Fruit fly (Drosophila melanogaster) whole organism, embryonic: ENCODE measurements around the gene sick.

Experiments used
- BEAF-32 ChIP-seq: fragments of 200-800 bp; sonication (Bioruptor generic); optimal IDR thresholded peaks from 3 replicates; lab custom pipeline; 2017; ENCODE audit warnings: missing biosample characterization, missing genetic modification characterization, mild to moderate bottlenecking, moderate library complexity, missing genetic modification reagents
- CG10979 ChIP-seq: fragments of 200-800 bp; sonication (Bioruptor generic); optimal IDR thresholded peaks from 2 replicates; lab custom pipeline; 2018; ENCODE audit warnings: missing biosample characterization, mild to moderate bottlenecking, missing genetic modification characterization, moderate library complexity
- CG11696 ChIP-seq: fragments of 200-800 bp; sonication (Bioruptor generic); IDR thresholded peaks from 2 replicates; pipeline ENCODE4 v1.3.6; 2022; ENCODE audit warnings: missing biosample characterization, missing genetic modification characterization
- CG12071 ChIP-seq: fragments of 200-800 bp; sonication (Bioruptor generic); optimal IDR thresholded peaks from 3 replicates; lab custom pipeline; 2018; ENCODE audit warnings: missing biosample characterization, mild to moderate bottlenecking, missing genetic modification characterization
- CG12299 ChIP-seq: fragments of 200-800 bp; sonication (Bioruptor generic); optimal IDR thresholded peaks from 2 replicates; lab custom pipeline; 2018; ENCODE audit warnings: missing biosample characterization, mild to moderate bottlenecking, missing genetic modification characterization
- CG13894 ChIP-seq: fragments of 200-800 bp; sonication (Bioruptor generic); optimal IDR thresholded peaks from 3 replicates; lab custom pipeline; 2018; ENCODE audit warnings: missing biosample characterization, mild to moderate bottlenecking, missing genetic modification characterization, moderate library complexity
- CG14441 ChIP-seq: fragments of 200-800 bp; sonication (Bioruptor generic); IDR thresholded peaks from 2 replicates; pipeline ENCODE4 v1.3.6; 2022; ENCODE audit warnings: missing biosample characterization, missing genetic modification characterization
- CG14965 ChIP-seq: fragments of 200-800 bp; sonication (Bioruptor generic); optimal IDR thresholded peaks from 2 replicates; lab custom pipeline; 2016; ENCODE audit warnings: missing biosample characterization, missing genetic modification characterization, borderline replicate concordance
- CG17361 ChIP-seq: fragments of 200-800 bp; sonication (Bioruptor generic); IDR thresholded peaks from 3 replicates; pipeline ENCODE4 v1.3.6; 2022; ENCODE audit warnings: missing biosample characterization, missing genetic modification characterization
- CG2120 ChIP-seq: fragments of 200-800 bp; sonication (Bioruptor generic); optimal IDR thresholded peaks from 3 replicates; lab custom pipeline; 2016; ENCODE audit warnings: missing biosample characterization, missing genetic modification characterization
- CG2199 ChIP-seq: fragments of 200-800 bp; sonication (Bioruptor generic); IDR thresholded peaks from 3 replicates; pipeline ENCODE4 v1.3.6; 2022; ENCODE audit warnings: missing biosample characterization, missing genetic modification characterization
- CG2202 ChIP-seq: fragments of 200-800 bp; sonication (Bioruptor generic); optimal IDR thresholded peaks from 2 replicates; lab custom pipeline; 2018; ENCODE audit warnings: missing biosample characterization, mild to moderate bottlenecking, missing genetic modification characterization
- CG32767 ChIP-seq: fragments of 200-800 bp; sonication (Bioruptor generic); IDR thresholded peaks from 2 replicates; pipeline ENCODE4 v1.3.6; 2022; ENCODE audit warnings: missing biosample characterization, missing genetic modification characterization
- CG33557 ChIP-seq: fragments of 200-800 bp; sonication (Bioruptor generic); optimal IDR thresholded peaks from 2 replicates; lab custom pipeline; 2019; ENCODE audit warnings: missing biosample characterization, mild to moderate bottlenecking, missing genetic modification characterization, moderate library complexity
- CG34376 ChIP-seq: fragments of 200-800 bp; sonication (Bioruptor generic); optimal IDR thresholded peaks from 2 replicates; lab custom pipeline; 2018; ENCODE audit warnings: missing biosample characterization, mild to moderate bottlenecking, missing genetic modification characterization
- CG6854 ChIP-seq: fragments of 200-800 bp; sonication (Bioruptor generic); optimal IDR thresholded peaks from 3 replicates; lab custom pipeline; 2017; ENCODE audit warnings: missing biosample characterization, mild to moderate bottlenecking, missing genetic modification characterization
- CG8089 ChIP-seq: fragments of 200-800 bp; sonication (Bioruptor generic); optimal IDR thresholded peaks from 3 replicates; lab custom pipeline; 2016; ENCODE audit warnings: missing biosample characterization, missing genetic modification characterization
- CG8290 ChIP-seq, 3 experiments: fragments of 200-800 bp; sonication (Bioruptor generic); optimal IDR thresholded peaks; 2 replicates each; lab custom pipeline; 2016 to 2019; ENCODE audit warnings: missing biosample characterization in 3 of 3, missing genetic modification characterization in 3 of 3, mild to moderate bottlenecking in 2 of 3, moderate library complexity in 1 of 3
- Chrac-16 ChIP-seq: fragments of 200-800 bp; sonication (Bioruptor generic); optimal IDR thresholded peaks from 3 replicates; lab custom pipeline; 2016; ENCODE audit warnings: missing biosample characterization, missing genetic modification characterization
- CkIIα-i1 ChIP-seq: fragments of 200-800 bp; sonication (Bioruptor generic); IDR thresholded peaks from 2 replicates; pipeline ENCODE4 v1.3.6; 2022; ENCODE audit warnings: missing biosample characterization, missing genetic modification characterization
- CrebB ChIP-seq: fragments of 200-800 bp; sonication (Bioruptor generic); optimal IDR thresholded peaks from 3 replicates; lab custom pipeline; 2018; ENCODE audit warnings: missing biosample characterization, mild to moderate bottlenecking, missing genetic modification characterization
- Fer3 ChIP-seq: fragments of 200-800 bp; sonication (Bioruptor generic); optimal IDR thresholded peaks from 2 replicates; lab custom pipeline; 2018; ENCODE audit warnings: missing biosample characterization, mild to moderate bottlenecking, missing genetic modification characterization, moderate library complexity
- GATAe ChIP-seq: fragments of 200-800 bp; sonication (Bioruptor generic); conservative IDR thresholded peaks from 2 replicates; pipeline ENCODE4 v1.3.6; 2022; ENCODE audit warnings: missing biosample characterization, missing genetic modification characterization
- Hr51 ChIP-seq, 2 experiments: fragments of 200-800 bp; sonication (Bioruptor generic); optimal IDR thresholded peaks; 2 replicates in 1 of 2; 3 replicates in 1 of 2; lab custom pipeline; 2016 to 2018; ENCODE audit warnings: missing biosample characterization in 2 of 2, missing genetic modification characterization in 2 of 2, mild to moderate bottlenecking in 1 of 2, moderate library complexity in 1 of 2
- Hr78 ChIP-seq, 2 experiments: fragments of 200-800 bp in 1 of 2; fragments of >200 bp in 1 of 2; sonication (Bioruptor generic) in 1 of 2; optimal IDR thresholded peaks; 2 replicates each; lab custom pipeline; 2017 to 2019; ENCODE audit warnings: missing biosample characterization in 2 of 2, missing genetic modification characterization in 2 of 2, mild to moderate bottlenecking in 1 of 2, moderate library complexity in 1 of 2
- PHDP ChIP-seq: fragments of 200-800 bp; sonication (Bioruptor generic); optimal IDR thresholded peaks from 3 replicates; lab custom pipeline; 2018; ENCODE audit warnings: missing biosample characterization, mild to moderate bottlenecking, missing genetic modification characterization, moderate library complexity
- Sox100B ChIP-seq: fragments of 200-800 bp; sonication (Bioruptor generic); optimal IDR thresholded peaks from 3 replicates; lab custom pipeline; 2018; ENCODE audit warnings: missing biosample characterization, mild to moderate bottlenecking, missing genetic modification characterization
- Vsx1 ChIP-seq: fragments of 200-800 bp; sonication (Bioruptor generic); optimal IDR thresholded peaks from 2 replicates; lab custom pipeline; 2017; ENCODE audit warnings: missing biosample characterization, mild to moderate bottlenecking, missing genetic modification characterization, missing genetic modification reagents
- ab ChIP-seq: fragments of 200-800 bp; sonication (Bioruptor generic); optimal IDR thresholded peaks from 2 replicates; lab custom pipeline; 2016; ENCODE audit warnings: missing biosample characterization, missing genetic modification characterization
- ato ChIP-seq: fragments of 200-800 bp; sonication (Bioruptor generic); IDR thresholded peaks from 2 replicates; pipeline ENCODE4 v1.3.6; 2022; ENCODE audit warnings: missing biosample characterization, missing genetic modification characterization; ENCODE audit not compliant: partially characterized antibody
- bcd ChIP-seq: fragments of 200-800 bp; sonication (Bioruptor generic); optimal IDR thresholded peaks from 2 replicates; lab custom pipeline; 2017; ENCODE audit warnings: missing biosample characterization, mild to moderate bottlenecking, missing genetic modification characterization
- bigmax ChIP-seq: fragments of 200-800 bp; sonication (Bioruptor generic); optimal IDR thresholded peaks from 2 replicates; lab custom pipeline; 2018; ENCODE audit warnings: missing biosample characterization, mild to moderate bottlenecking, missing genetic modification characterization
- chn ChIP-seq: fragments of 200-800 bp; sonication (Bioruptor generic); optimal IDR thresholded peaks from 2 replicates; lab custom pipeline; 2016; ENCODE audit warnings: missing biosample characterization, missing genetic modification characterization
- ci ChIP-seq: fragments of 200-800 bp; sonication (Bioruptor generic); IDR thresholded peaks from 3 replicates; pipeline ENCODE4 v1.3.6; 2022; ENCODE audit warnings: missing biosample characterization, missing genetic modification characterization
- corto ChIP-seq: fragments of 200-800 bp; sonication (Bioruptor generic); optimal IDR thresholded peaks from 2 replicates; lab custom pipeline; 2016; ENCODE audit warnings: missing biosample characterization, mild to moderate bottlenecking, missing genetic modification characterization, moderate library complexity
- crp ChIP-seq, 2 experiments: fragments of 200-800 bp; sonication (Bioruptor generic); optimal IDR thresholded peaks; 2 replicates in 1 of 2; 3 replicates in 1 of 2; lab custom pipeline; 2017; ENCODE audit warnings: missing biosample characterization in 2 of 2, missing genetic modification characterization in 2 of 2, mild to moderate bottlenecking in 1 of 2, moderate library complexity in 1 of 2
- dmrt99B ChIP-seq: fragments of 200-800 bp; sonication (Bioruptor generic); optimal IDR thresholded peaks from 2 replicates; lab custom pipeline; 2018; ENCODE audit warnings: missing biosample characterization, mild to moderate bottlenecking, missing genetic modification characterization, moderate library complexity
- exex ChIP-seq: fragments of 200-800 bp; sonication (Bioruptor generic); optimal IDR thresholded peaks from 4 replicates; lab custom pipeline; 2018; ENCODE audit warnings: missing biosample characterization, mild to moderate bottlenecking, missing genetic modification characterization, moderate library complexity
- gem ChIP-seq: fragments of 200-800 bp; sonication (Bioruptor generic); optimal IDR thresholded peaks from 2 replicates; lab custom pipeline; 2019; ENCODE audit warnings: missing biosample characterization, mild to moderate bottlenecking, missing genetic modification characterization, moderate library complexity
- grau ChIP-seq: fragments of 200-800 bp; optimal IDR thresholded peaks from 3 replicates; lab custom pipeline; 2019; ENCODE audit warnings: missing biosample characterization, mild to moderate bottlenecking, missing genetic modification characterization, moderate library complexity
- grn ChIP-seq: fragments of 200-800 bp; sonication (Bioruptor generic); optimal IDR thresholded peaks from 3 replicates; lab custom pipeline; 2017; ENCODE audit warnings: missing biosample characterization, missing genetic modification characterization
- odd ChIP-seq: fragments of 200-800 bp; sonication (Bioruptor generic); optimal IDR thresholded peaks from 2 replicates; lab custom pipeline; 2017; ENCODE audit warnings: missing biosample characterization, mild to moderate bottlenecking, missing genetic modification characterization
- p53 ChIP-seq: fragments of 200-800 bp; sonication (Bioruptor generic); optimal IDR thresholded peaks from 2 replicates; lab custom pipeline; 2016; ENCODE audit warnings: missing biosample characterization, missing genetic modification characterization
- sens-2 ChIP-seq: fragments of 200-800 bp; sonication (Bioruptor generic); IDR thresholded peaks from 2 replicates; pipeline ENCODE4 v1.3.6; 2022; ENCODE audit warnings: missing biosample characterization, missing genetic modification characterization
- sug ChIP-seq: fragments of 200-800 bp; optimal IDR thresholded peaks from 2 replicates; lab custom pipeline; 2019; ENCODE audit warnings: missing biosample characterization, mild to moderate bottlenecking, missing genetic modification characterization, moderate library complexity
- tin ChIP-seq: fragments of 200-800 bp; sonication (Bioruptor generic); optimal IDR thresholded peaks from 3 replicates; lab custom pipeline; 2016; ENCODE audit warnings: missing biosample characterization, missing genetic modification characterization
- tio ChIP-seq: fragments of 200-800 bp; sonication (Bioruptor generic); optimal IDR thresholded peaks from 2 replicates; lab custom pipeline; 2017; ENCODE audit warnings: missing biosample characterization, missing genetic modification characterization, inconsistent platforms
- twi ChIP-seq: fragments of 200-800 bp; optimal IDR thresholded peaks from 2 replicates; lab custom pipeline; 2019; ENCODE audit warnings: missing biosample characterization, mild to moderate bottlenecking, missing genetic modification characterization, moderate library complexity

Gene sick

dm6 chr2L:19949600-19949999 lies 153.4 kb downstream of the sick start (continued):
- TF ChIP-seq ci (GFP tag; lab: Robert Waterston, UW) (0 out of 3 replicates have a peak, but pooled peaks have one; percentile 36), crp (GFP tag; optimal IDR thresholded peaks at IDR 0.05; lab: Kevin White, UChicago) (no peak), Chrac-16 (no peak), CG12299 (tag; lab: Kevin White, UChicago) (no peak), CG11696 (no peak), CG6854 (GFP tag; lab: Kevin White, UChicago) (no peak), CG13894 (tag; lab: Kevin White, UChicago) (no peak), gem (peak; percentile 31), BEAF-32 (GFP tag; lab: Kevin White, UChicago) (no peak), CG14965 (GFP tag; lab: Kevin White, UChicago) (peak; percentile 10), Fer3 (tag; lab: Kevin White, UChicago) (no peak), PHDP (tag; lab: Kevin White, UChicago) (no peak), bigmax (GFP tag; lab: Kevin White, UChicago) (no peak), CrebB (tag; lab: Kevin White, UChicago) (no peak), CG14441 (GFP tag; lab: Robert Waterston, UW) (no peak), CG10979 (no peak), sug (tag; lab: Kevin White, UChicago) (no peak), CG8089 (GFP tag; lab: Kevin White, UChicago) (peak; percentile 39), CG12071 (GFP tag; lab: Kevin White, UChicago) (no peak), Vsx1 (GFP tag; lab: Kevin White, UChicago) (no peak), ato (GFP tag; lab: Robert Waterston, UW) (no peak), bcd (no peak)

dm6 chr2L:19951543-19952163 lies 155.5 kb downstream of the sick start:
- TF ChIP-seq CG14965 (GFP tag; lab: Kevin White, UChicago) (no peak), CG17361 (no peak), corto (GFP tag; lab: Kevin White, UChicago) (no peak), GATAe (GFP tag; lab: Robert Waterston, UW) (0 out of 2 replicates have a peak, but pooled peaks have one; percentile 17), sug (tag; lab: Kevin White, UChicago) (peak; percentile 3), CG2199 (GFP tag; lab: Robert Waterston, UW) (no peak), Hr51 (GFP tag; optimal IDR thresholded peaks at IDR 0.05; lab: Kevin White, UChicago) (no peak), CG2120 (no peak), CG8290 (GFP tag; optimal IDR thresholded peaks at IDR 0.05; lab: Kevin White, UChicago) (no peak), CG8290 (tag; optimal IDR thresholded peaks at IDR 0.05; lab: Kevin White, UChicago) (no peak), ab (no peak), p53 (no peak), CkIIα-i1 (GFP tag; lab: Robert Waterston, UW) (no peak), Sox100B (no peak), grau (tag; lab: Kevin White, UChicago) (peak; percentile 26), tio (GFP tag; lab: Kevin White, UChicago) (no peak), Hr78 (GFP tag; optimal IDR thresholded peaks at IDR 0.05; lab: Kevin White, UChicago) (peak in 1 of 2 experiments; percentile 93), CG33557 (GFP tag; lab: Kevin White, UChicago) (no peak), odd (GFP tag; lab: Kevin White, UChicago) (peak; percentile 4), tin (GFP tag; lab: Kevin White, UChicago) (no peak), sens-2 (GFP tag; lab: Robert Waterston, UW) (no peak), twi (tag; lab: Kevin White, UChicago) (peak; percentile 99), grn (peak; percentile 75), CG10979 (no peak), CG2202 (no peak), dmrt99B (tag; lab: Kevin White, UChicago) (no peak), exex (tag; lab: Kevin White, UChicago) (peak; percentile 40), CG34376 (GFP tag; lab: Kevin White, UChicago) (peak; percentile 3), CG32767 (no peak), chn (GFP tag; lab: Kevin White, UChicago) (no peak)
